Fruit fly (Drosophila melanogaster) whole organism, embryonic: ENCODE data around the gene Clamp.

ENCODE experiments used
- Atf-2 ChIP-seq: fragments of 200-800 bp; sonication (Bioruptor generic); optimal IDR thresholded peaks from 2 replicates; lab custom pipeline; 2016; ENCODE audit warnings: missing biosample characterization, missing genetic modification characterization
- Awh ChIP-seq: fragments of 200-800 bp; sonication (Bioruptor generic); IDR thresholded peaks from 2 replicates; pipeline ENCODE4, ENCODE4 v1.3.6; 2022; ENCODE audit warnings: missing biosample characterization, missing genetic modification characterization
- B-H1 ChIP-seq: fragments of 200-800 bp; sonication (Bioruptor generic); IDR thresholded peaks from 3 replicates; pipeline ENCODE4 v1.3.6; 2022; ENCODE audit warnings: missing biosample characterization, missing genetic modification characterization
- Bgb ChIP-seq: fragments of 200-800 bp; sonication (Bioruptor generic); IDR thresholded peaks from 2 replicates; pipeline ENCODE4 v1.3.6; 2022; ENCODE audit warnings: missing biosample characterization, missing genetic modification characterization; ENCODE audit not compliant: partially characterized antibody
- CG10209 ChIP-seq: fragments of 200-800 bp; sonication (Bioruptor generic); optimal IDR thresholded peaks from 3 replicates; lab custom pipeline; 2017; ENCODE audit warnings: missing biosample characterization, mild to moderate bottlenecking, missing genetic modification characterization, missing genetic modification reagents
- CG12104 ChIP-seq: fragments of 200-800 bp; sonication (Bioruptor generic); optimal IDR thresholded peaks from 3 replicates; lab custom pipeline; 2016; ENCODE audit warnings: missing biosample characterization, missing genetic modification characterization
- CG12391 ChIP-seq: fragments of 200-800 bp; sonication (Bioruptor generic); optimal IDR thresholded peaks from 3 replicates; lab custom pipeline; 2018; ENCODE audit warnings: missing biosample characterization, mild to moderate bottlenecking, missing genetic modification characterization, moderate library complexity
- CG14441 ChIP-seq: fragments of 200-800 bp; sonication (Bioruptor generic); IDR thresholded peaks from 2 replicates; pipeline ENCODE4 v1.3.6; 2022; ENCODE audit warnings: missing biosample characterization, missing genetic modification characterization
- CG14667 ChIP-seq: fragments of 200-800 bp; sonication (Bioruptor generic); IDR thresholded peaks from 2 replicates; pipeline ENCODE4 v1.3.6; 2022; ENCODE audit warnings: missing biosample characterization, missing genetic modification characterization
- CG14860 ChIP-seq: fragments of 200-800 bp; sonication (Bioruptor generic); IDR thresholded peaks from 3 replicates; pipeline ENCODE4 v1.3.6; 2022; ENCODE audit warnings: missing biosample characterization, missing genetic modification characterization; ENCODE audit not compliant: partially characterized antibody
- CG1602 ChIP-seq: fragments of 200-800 bp; sonication (Bioruptor generic); optimal IDR thresholded peaks from 3 replicates; lab custom pipeline; 2016; ENCODE audit warnings: missing biosample characterization, missing genetic modification characterization
- CG2202 ChIP-seq: fragments of 200-800 bp; sonication (Bioruptor generic); optimal IDR thresholded peaks from 2 replicates; lab custom pipeline; 2018; ENCODE audit warnings: missing biosample characterization, mild to moderate bottlenecking, missing genetic modification characterization
- CG31224 ChIP-seq: fragments of 200-800 bp; sonication (Bioruptor generic); IDR thresholded peaks from 2 replicates; pipeline ENCODE4 v1.3.6; 2022; ENCODE audit warnings: missing biosample characterization, missing genetic modification characterization
- CG31441 ChIP-seq: fragments of 200-800 bp; sonication (Bioruptor generic); IDR thresholded peaks from 2 replicates; pipeline ENCODE4 v1.3.6; 2022; ENCODE audit warnings: missing biosample characterization, missing genetic modification characterization
- CG5180 ChIP-seq: fragments of 200-800 bp; sonication (Bioruptor generic); optimal IDR thresholded peaks from 3 replicates; lab custom pipeline; 2017; ENCODE audit warnings: missing biosample characterization, missing genetic modification characterization, mild to moderate bottlenecking, moderate library complexity, missing genetic modification reagents
- CG5953 ChIP-seq: fragments of 200-800 bp; sonication (Bioruptor generic); IDR thresholded peaks from 2 replicates; pipeline ENCODE4 v1.3.6; 2022; ENCODE audit warnings: missing biosample characterization, missing genetic modification characterization
- CG6254 ChIP-seq: fragments of 200-800 bp; sonication (Bioruptor generic); optimal IDR thresholded peaks from 3 replicates; lab custom pipeline; 2017; ENCODE audit warnings: mild to moderate bottlenecking, missing biosample characterization, missing genetic modification reagents, missing genetic modification characterization
- CG8089 ChIP-seq: fragments of 200-800 bp; sonication (Bioruptor generic); optimal IDR thresholded peaks from 3 replicates; lab custom pipeline; 2016; ENCODE audit warnings: missing biosample characterization, missing genetic modification characterization
- CG8290 ChIP-seq, 3 experiments: fragments of 200-800 bp; sonication (Bioruptor generic); optimal IDR thresholded peaks; 2 replicates each; lab custom pipeline; 2016 to 2019; ENCODE audit warnings: missing biosample characterization in 3 of 3, missing genetic modification characterization in 3 of 3, mild to moderate bottlenecking in 2 of 3, moderate library complexity in 1 of 3
- Dad ChIP-seq: fragments of 200-800 bp; sonication (Bioruptor generic); optimal IDR thresholded peaks from 3 replicates; lab custom pipeline; 2016; ENCODE audit warnings: missing biosample characterization, missing genetic modification characterization
- E2f1 ChIP-seq: fragments of 200-800 bp; sonication (Bioruptor generic); IDR thresholded peaks from 2 replicates; pipeline ENCODE4 v1.3.6; 2022; ENCODE audit warnings: missing biosample characterization, missing genetic modification characterization
- GATAe ChIP-seq: fragments of 200-800 bp; sonication (Bioruptor generic); conservative IDR thresholded peaks from 2 replicates; pipeline ENCODE4 v1.3.6; 2022; ENCODE audit warnings: missing biosample characterization, missing genetic modification characterization
- Gsc ChIP-seq: fragments of 200-800 bp; sonication (Bioruptor generic); IDR thresholded peaks from 2 replicates; pipeline ENCODE4 v1.3.6; 2022; ENCODE audit warnings: missing biosample characterization, missing genetic modification characterization
- Hey ChIP-seq: fragments of 200-800 bp; sonication (Bioruptor generic); optimal IDR thresholded peaks from 3 replicates; lab custom pipeline; 2018; ENCODE audit warnings: missing biosample characterization, mild to moderate bottlenecking, missing genetic modification characterization
- HmgD ChIP-seq: fragments of 200-800 bp; sonication (Bioruptor generic); optimal IDR thresholded peaks from 3 replicates; lab custom pipeline; 2016; ENCODE audit warnings: missing biosample characterization, missing genetic modification characterization
- Hsf ChIP-seq: fragments of 200-800 bp; sonication (Bioruptor generic); optimal IDR thresholded peaks from 3 replicates; lab custom pipeline; 2016; ENCODE audit warnings: missing biosample characterization, missing genetic modification characterization
- Lpt ChIP-seq: fragments of >200 bp; optimal IDR thresholded peaks from 2 replicates; lab custom pipeline; 2018; ENCODE audit warnings: missing biosample characterization, missing genetic modification characterization
- Mrtf ChIP-seq: fragments of 200-800 bp; sonication (Bioruptor generic); IDR thresholded peaks from 3 replicates; pipeline ENCODE4 v1.3.6; 2022; ENCODE audit warnings: missing biosample characterization, missing genetic modification characterization
- Xbp1 ChIP-seq: fragments of 200-800 bp; sonication (Bioruptor generic); optimal IDR thresholded peaks from 3 replicates; lab custom pipeline; 2016; ENCODE audit warnings: missing biosample characterization, mild to moderate bottlenecking, missing genetic modification characterization
- al ChIP-seq: fragments of 200-800 bp; sonication (Bioruptor generic); IDR thresholded peaks from 2 replicates; pipeline ENCODE4 v1.3.6; 2022; ENCODE audit warnings: missing biosample characterization, missing genetic modification characterization
- aop ChIP-seq: fragments of 200-800 bp; sonication (Bioruptor generic); IDR thresholded peaks from 2 replicates; pipeline ENCODE4 v1.3.6; 2022; ENCODE audit warnings: missing biosample characterization, missing genetic modification characterization
- ap ChIP-seq: fragments of 200-800 bp; sonication (Bioruptor generic); IDR thresholded peaks from 2 replicates; pipeline ENCODE4 v1.3.6; 2022; ENCODE audit warnings: missing biosample characterization, missing genetic modification characterization
- bsh ChIP-seq, 2 experiments: fragments of 200-800 bp; sonication (Bioruptor generic); optimal IDR thresholded peaks; 2 replicates each; lab custom pipeline; 2017 to 2018; ENCODE audit warnings: mild to moderate bottlenecking in 2 of 2, missing biosample characterization in 2 of 2, missing genetic modification characterization in 2 of 2, moderate library complexity in 1 of 2
- cato ChIP-seq: fragments of 200-800 bp; sonication (Bioruptor generic); optimal IDR thresholded peaks from 2 replicates; lab custom pipeline; 2016; ENCODE audit warnings: missing biosample characterization, missing genetic modification characterization, borderline replicate concordance
- corto ChIP-seq: fragments of 200-800 bp; sonication (Bioruptor generic); optimal IDR thresholded peaks from 2 replicates; lab custom pipeline; 2016; ENCODE audit warnings: missing biosample characterization, mild to moderate bottlenecking, missing genetic modification characterization, moderate library complexity
- dan ChIP-seq: fragments of 200-800 bp; sonication (Bioruptor generic); IDR thresholded peaks from 2 replicates; pipeline ENCODE4 v1.3.6; 2022; ENCODE audit warnings: missing biosample characterization, missing genetic modification characterization
- dati ChIP-seq: fragments of 200-800 bp; sonication (Bioruptor generic); IDR thresholded peaks from 2 replicates; pipeline ENCODE4 v1.3.6; 2022; ENCODE audit warnings: missing biosample characterization, missing genetic modification characterization
- dpn ChIP-seq, 2 experiments: fragments of 200-800 bp; sonication (Bioruptor generic); optimal IDR thresholded peaks; 3 replicates each; lab custom pipeline; 2016; ENCODE audit warnings: missing biosample characterization in 2 of 2, missing genetic modification characterization in 2 of 2
- emc ChIP-seq: fragments of 200-800 bp; sonication (Bioruptor generic); optimal IDR thresholded peaks from 2 replicates; lab custom pipeline; 2016; ENCODE audit warnings: missing biosample characterization, missing genetic modification characterization
- gcm ChIP-seq: fragments of 200-800 bp; sonication (Bioruptor generic); optimal IDR thresholded peaks from 2 replicates; lab custom pipeline; 2019; ENCODE audit warnings: missing biosample characterization, mild to moderate bottlenecking, missing genetic modification characterization, moderate library complexity
- kni ChIP-seq: fragments of 200-800 bp; sonication (Bioruptor generic); optimal IDR thresholded peaks from 3 replicates; lab custom pipeline; 2017; ENCODE audit warnings: mild to moderate bottlenecking, missing biosample characterization, missing genetic modification reagents, missing genetic modification characterization
- luna ChIP-seq: fragments of 200-800 bp; sonication (Bioruptor generic); optimal IDR thresholded peaks from 2 replicates; lab custom pipeline; 2016; ENCODE audit warnings: missing biosample characterization, missing genetic modification characterization
- nau ChIP-seq: fragments of 200-800 bp; sonication (Bioruptor generic); optimal IDR thresholded peaks from 3 replicates; lab custom pipeline; 2017; ENCODE audit warnings: missing biosample characterization, mild to moderate bottlenecking, missing genetic modification characterization, missing genetic modification reagents
- nerfin-2 ChIP-seq: fragments of 200-800 bp; sonication (Bioruptor generic); IDR thresholded peaks from 2 replicates; pipeline ENCODE4 v1.3.6; 2022; ENCODE audit warnings: missing biosample characterization, missing genetic modification characterization; ENCODE audit not compliant: partially characterized antibody
- pan ChIP-seq, 4 experiments: fragments of >200 bp in 3 of 4; fragments of 200-800 bp in 1 of 4; sonication (Bioruptor generic) in 1 of 4; optimal IDR thresholded peaks in 3 of 4; IDR thresholded peaks in 1 of 4; 2 replicates each; pipeline versions ENCODE4 v1.3.6 to Lab custom; 2017 to 2022; ENCODE audit warnings: missing biosample characterization in 2 of 4, missing genetic modification characterization in 2 of 4, mixed read lengths in 1 of 4
- pb ChIP-seq: fragments of 200-800 bp; sonication (Bioruptor generic); optimal IDR thresholded peaks from 3 replicates; lab custom pipeline; 2016; ENCODE audit warnings: missing biosample characterization, missing genetic modification characterization
- peb ChIP-seq: fragments of 200-800 bp; sonication (Bioruptor generic); IDR thresholded peaks from 2 replicates; pipeline ENCODE4 v1.3.6; 2022; ENCODE audit warnings: missing biosample characterization, missing genetic modification characterization
- tap ChIP-seq: fragments of 200-800 bp; optimal IDR thresholded peaks from 3 replicates; lab custom pipeline; 2019; ENCODE audit warnings: missing biosample characterization, mild to moderate bottlenecking, missing genetic modification characterization, moderate library complexity
- tin ChIP-seq: fragments of 200-800 bp; sonication (Bioruptor generic); optimal IDR thresholded peaks from 3 replicates; lab custom pipeline; 2016; ENCODE audit warnings: missing biosample characterization, missing genetic modification characterization

Gene Clamp

dm6 chr2L:22129581-22130300, 39.2 kb downstream of the Clamp start, which contains the start of gene CycK (continued):
- TF ChIP-seq CG8290 (GFP tag; optimal IDR thresholded peaks at IDR 0.05; lab: Kevin White, UChicago) (peak; percentile 9), CG8290 (tag; optimal IDR thresholded peaks at IDR 0.05; lab: Kevin White, UChicago) (peak in 1 of 2 experiments; percentile 53), Gsc (GFP tag; lab: Robert Waterston, UW) (no peak), Awh (GFP tag; lab: Robert Waterston, UW) (no peak), Atf-2 (GFP tag; lab: Kevin White, UChicago) (no peak), E2f1 (GFP tag; lab: Robert Waterston, UW) (no peak), tap (tag; lab: Kevin White, UChicago) (no peak), CG14667 (GFP tag; lab: Robert Waterston, UW) (no peak), CG12391 (peak; percentile 10), CG1602 (GFP tag; lab: Kevin White, UChicago) (peak; percentile 18), CG14441 (0 out of 2 replicates have a peak, but pooled peaks have one; percentile 32), CG5953 (GFP tag; lab: Robert Waterston, UW) (no peak), emc (GFP tag; lab: Kevin White, UChicago) (no peak), luna (GFP tag; lab: Kevin White, UChicago) (no peak), gcm (no peak), nerfin-2 (GFP tag; lab: Robert Waterston, UW) (no peak), pb (GFP tag; lab: Kevin White, UChicago) (no peak), CG10209 (GFP tag; lab: Kevin White, UChicago) (no peak), Lpt (GFP tag; lab: Kevin White, UChicago) (no peak), corto (GFP tag; lab: Kevin White, UChicago) (no peak), B-H1 (GFP tag; lab: Robert Waterston, UW) (no peak), CG6254 (GFP tag; lab: Kevin White, UChicago) (no peak), al (no peak), Hey (no peak), Xbp1 (peak; percentile 3), dpn (GFP tag; optimal IDR thresholded peaks at IDR 0.05; lab: Kevin White, UChicago) (peak in 1 of 2 experiments; percentile 20), dati (GFP tag; lab: Robert Waterston, UW) (no peak), kni (GFP tag; lab: Kevin White, UChicago) (no peak), CG2202 (no peak), peb (GFP tag; lab: Robert Waterston, UW) (no peak), CG31441 (GFP tag; lab: Robert Waterston, UW) (no peak), Dad (GFP tag; lab: Kevin White, UChicago) (no peak), GATAe (GFP tag; lab: Robert Waterston, UW) (no peak), aop (GFP tag; lab: Robert Waterston, UW) (no peak), CG12104 (GFP tag; lab: Kevin White, UChicago) (no peak), Hsf (GFP tag; lab: Kevin White, UChicago) (peak; percentile 10), CG5180 (GFP tag; lab: Kevin White, UChicago) (no peak), CG8089 (GFP tag; lab: Kevin White, UChicago) (peak; percentile 3), tin (no peak), HmgD (GFP tag; lab: Kevin White, UChicago) (no peak), dan (no peak), ap (GFP tag; lab: Robert Waterston, UW) (no peak), cato (no peak), bsh (GFP tag; optimal IDR thresholded peaks at IDR 0.05; lab: Kevin White, UChicago) (no peak), Mrtf (GFP tag; lab: Robert Waterston, UW) (no peak), CG14860 (GFP tag; lab: Robert Waterston, UW) (no peak), nau (GFP tag; lab: Kevin White, UChicago) (no peak), Bgb (GFP tag; lab: Robert Waterston, UW) (no peak), pan (optimal IDR thresholded peaks at IDR 0.05; lab: Kevin White, UChicago) (no peak), pan (GFP tag; optimal IDR thresholded peaks at IDR 0.05 in 1 of 2, IDR thresholded peaks at IDR 0.05 in 1 of 2) (no peak), CG31224 (GFP tag; lab: Robert Waterston, UW) (no peak)
